Fruit fly (Drosophila melanogaster) whole organism, embryonic: ENCODE results near the gene tex.

ENCODE experiments used
- Antp ChIP-seq: fragments of 200-800 bp; sonication (Bioruptor generic); optimal IDR thresholded peaks from 3 replicates; lab custom pipeline; 2016; ENCODE audit warnings: missing biosample characterization, missing genetic modification characterization
- B-H1 ChIP-seq: fragments of 200-800 bp; sonication (Bioruptor generic); IDR thresholded peaks from 3 replicates; pipeline ENCODE4 v1.3.6; 2022; ENCODE audit warnings: missing biosample characterization, missing genetic modification characterization
- CG10209 ChIP-seq: fragments of 200-800 bp; sonication (Bioruptor generic); optimal IDR thresholded peaks from 3 replicates; lab custom pipeline; 2017; ENCODE audit warnings: missing biosample characterization, mild to moderate bottlenecking, missing genetic modification characterization, missing genetic modification reagents
- CG1024 ChIP-seq: fragments of 200-800 bp; sonication (Bioruptor generic); IDR thresholded peaks from 2 replicates; pipeline ENCODE4 v1.3.6; 2022; ENCODE audit warnings: missing biosample characterization, missing genetic modification characterization
- CG10267 ChIP-seq: fragments of 200-800 bp; sonication (Bioruptor generic); optimal IDR thresholded peaks from 2 replicates; lab custom pipeline; 2018; ENCODE audit warnings: missing biosample characterization, mild to moderate bottlenecking, missing genetic modification characterization, moderate library complexity
- CG11504 ChIP-seq: fragments of 200-800 bp; sonication (Bioruptor generic); optimal IDR thresholded peaks from 3 replicates; lab custom pipeline; 2019; ENCODE audit warnings: missing biosample characterization, mild to moderate bottlenecking, missing genetic modification characterization, moderate library complexity
- CG16813 ChIP-seq: fragments of 200-800 bp; sonication (Bioruptor generic); IDR thresholded peaks from 3 replicates; pipeline ENCODE4 v1.3.6; 2022; ENCODE audit warnings: missing biosample characterization, missing genetic modification characterization; ENCODE audit not compliant: partially characterized antibody
- CG17829 ChIP-seq: fragments of 200-800 bp; optimal IDR thresholded peaks from 2 replicates; lab custom pipeline; 2019; ENCODE audit warnings: missing biosample characterization, mild to moderate bottlenecking, missing genetic modification characterization, moderate library complexity
- CG17912 ChIP-seq: fragments of 200-800 bp; sonication (Bioruptor generic); optimal IDR thresholded peaks from 2 replicates; lab custom pipeline; 2018; ENCODE audit warnings: missing biosample characterization, mild to moderate bottlenecking, missing genetic modification characterization
- CG18599 ChIP-seq: fragments of 200-800 bp; sonication (Bioruptor generic); optimal IDR thresholded peaks from 3 replicates; lab custom pipeline; 2017; ENCODE audit warnings: missing biosample characterization, missing genetic modification characterization, mild to moderate bottlenecking, moderate library complexity, missing genetic modification reagents
- CG2129 ChIP-seq: fragments of 200-800 bp; sonication (Bioruptor generic); IDR thresholded peaks from 2 replicates; pipeline ENCODE4 v1.3.6; 2022; ENCODE audit warnings: missing biosample characterization, missing genetic modification characterization; ENCODE audit not compliant: partially characterized antibody
- CG33557 ChIP-seq: fragments of 200-800 bp; sonication (Bioruptor generic); optimal IDR thresholded peaks from 2 replicates; lab custom pipeline; 2019; ENCODE audit warnings: missing biosample characterization, mild to moderate bottlenecking, missing genetic modification characterization, moderate library complexity
- CG34224 ChIP-seq: fragments of 200-800 bp; sonication (Bioruptor generic); IDR thresholded peaks from 3 replicates; pipeline ENCODE4 v1.3.6; 2022; ENCODE audit warnings: missing biosample characterization, missing genetic modification characterization; ENCODE audit not compliant: partially characterized antibody
- CG34422 ChIP-seq: fragments of 200-800 bp; sonication (Bioruptor generic); IDR thresholded peaks from 3 replicates; pipeline ENCODE4 v1.3.6; 2022; ENCODE audit warnings: missing biosample characterization, missing genetic modification characterization
- CG4617 ChIP-seq: fragments of 200-800 bp; sonication (Bioruptor generic); optimal IDR thresholded peaks from 3 replicates; lab custom pipeline; 2016; ENCODE audit warnings: missing biosample characterization, missing genetic modification characterization, borderline replicate concordance
- CG7357 ChIP-seq: fragments of 200-800 bp; sonication (Bioruptor generic); IDR thresholded peaks from 3 replicates; pipeline ENCODE4 v1.3.6; 2022; ENCODE audit warnings: missing biosample characterization, missing genetic modification characterization
- CG8089 ChIP-seq: fragments of 200-800 bp; sonication (Bioruptor generic); optimal IDR thresholded peaks from 3 replicates; lab custom pipeline; 2016; ENCODE audit warnings: missing biosample characterization, missing genetic modification characterization
- CG8281 ChIP-seq: fragments of 200-800 bp; sonication (Bioruptor generic); optimal IDR thresholded peaks from 2 replicates; lab custom pipeline; 2018; ENCODE audit warnings: missing biosample characterization, mild to moderate bottlenecking, missing genetic modification characterization, moderate library complexity
- CG9797 ChIP-seq: fragments of 200-800 bp; sonication (Bioruptor generic); optimal IDR thresholded peaks from 3 replicates; lab custom pipeline; 2018; ENCODE audit warnings: missing biosample characterization, mild to moderate bottlenecking, missing genetic modification characterization
- CG9817 ChIP-seq: fragments of 200-800 bp; sonication (Bioruptor generic); optimal IDR thresholded peaks from 2 replicates; lab custom pipeline; 2018; ENCODE audit warnings: missing biosample characterization, mild to moderate bottlenecking, missing genetic modification characterization, moderate library complexity
- Doc3 ChIP-seq: fragments of 200-800 bp; sonication (Bioruptor generic); IDR thresholded peaks from 3 replicates; pipeline ENCODE4 v1.3.6; 2022; ENCODE audit warnings: missing biosample characterization, missing genetic modification characterization; ENCODE audit not compliant: partially characterized antibody
- Mad ChIP-seq: fragments of 200-800 bp; sonication (Bioruptor generic); optimal IDR thresholded peaks from 2 replicates; lab custom pipeline; 2016; ENCODE audit warnings: missing biosample characterization, missing genetic modification characterization
- Mes4 ChIP-seq: fragments of 200-800 bp; sonication (Bioruptor generic); optimal IDR thresholded peaks from 2 replicates; lab custom pipeline; 2016; ENCODE audit warnings: missing biosample characterization, missing genetic modification characterization
- Scr ChIP-seq: fragments of 200-800 bp; sonication (Bioruptor generic); IDR thresholded peaks from 2 replicates; pipeline ENCODE4 v1.3.6; 2022; ENCODE audit warnings: missing biosample characterization, missing genetic modification characterization; ENCODE audit not compliant: partially characterized antibody
- YL-1 ChIP-seq: fragments of 200-800 bp; sonication (Bioruptor generic); optimal IDR thresholded peaks from 3 replicates; lab custom pipeline; 2017; ENCODE audit warnings: missing biosample characterization, mild to moderate bottlenecking, missing genetic modification characterization
- al ChIP-seq: fragments of 200-800 bp; sonication (Bioruptor generic); IDR thresholded peaks from 2 replicates; pipeline ENCODE4 v1.3.6; 2022; ENCODE audit warnings: missing biosample characterization, missing genetic modification characterization
- cato ChIP-seq: fragments of 200-800 bp; sonication (Bioruptor generic); optimal IDR thresholded peaks from 2 replicates; lab custom pipeline; 2016; ENCODE audit warnings: missing biosample characterization, missing genetic modification characterization, borderline replicate concordance
- ci ChIP-seq: fragments of 200-800 bp; sonication (Bioruptor generic); IDR thresholded peaks from 3 replicates; pipeline ENCODE4 v1.3.6; 2022; ENCODE audit warnings: missing biosample characterization, missing genetic modification characterization
- eyg ChIP-seq: fragments of 200-800 bp; sonication (Bioruptor generic); optimal IDR thresholded peaks from 3 replicates; lab custom pipeline; 2016; ENCODE audit warnings: missing biosample characterization, missing genetic modification characterization
- gfzf ChIP-seq: fragments of 200-800 bp; sonication (Bioruptor generic); optimal IDR thresholded peaks from 2 replicates; lab custom pipeline; 2016; ENCODE audit warnings: missing biosample characterization, mild to moderate bottlenecking, missing genetic modification characterization, moderate library complexity
- grn ChIP-seq: fragments of 200-800 bp; sonication (Bioruptor generic); optimal IDR thresholded peaks from 3 replicates; lab custom pipeline; 2017; ENCODE audit warnings: missing biosample characterization, missing genetic modification characterization
- h ChIP-seq: fragments of >200 bp; optimal IDR thresholded peaks from 2 replicates; lab custom pipeline; 2017
- inv ChIP-seq: fragments of 200-800 bp; sonication (Bioruptor generic); IDR thresholded peaks from 2 replicates; pipeline ENCODE4 v1.3.6; 2022; ENCODE audit warnings: missing biosample characterization, missing genetic modification characterization; ENCODE audit not compliant: partially characterized antibody
- jumu ChIP-seq: fragments of 200-800 bp; sonication (Bioruptor generic); optimal IDR thresholded peaks from 3 replicates; lab custom pipeline; 2016; ENCODE audit warnings: missing biosample characterization, missing genetic modification characterization
- klu ChIP-seq: fragments of 200-800 bp; sonication (Bioruptor generic); IDR thresholded peaks from 2 replicates; pipeline ENCODE4 v1.3.6; 2022; ENCODE audit warnings: missing biosample characterization, missing genetic modification characterization
- lola ChIP-seq, 3 experiments: fragments of >200 bp in 2 of 3; fragments of 200-800 bp in 1 of 3; sonication (Bioruptor generic) in 1 of 3; optimal IDR thresholded peaks; 2 replicates each; lab custom pipeline; 2017 to 2019; ENCODE audit warnings: missing biosample characterization in 3 of 3, missing genetic modification characterization in 3 of 3, mild to moderate bottlenecking in 1 of 3, moderate library complexity in 1 of 3
- mam ChIP-seq: fragments of 200-800 bp; sonication (Bioruptor generic); optimal IDR thresholded peaks from 3 replicates; lab custom pipeline; 2016; ENCODE audit warnings: missing biosample characterization, missing genetic modification characterization
- nerfin-2 ChIP-seq: fragments of 200-800 bp; sonication (Bioruptor generic); IDR thresholded peaks from 2 replicates; pipeline ENCODE4 v1.3.6; 2022; ENCODE audit warnings: missing biosample characterization, missing genetic modification characterization; ENCODE audit not compliant: partially characterized antibody
- p53 ChIP-seq: fragments of 200-800 bp; sonication (Bioruptor generic); optimal IDR thresholded peaks from 2 replicates; lab custom pipeline; 2016; ENCODE audit warnings: missing biosample characterization, missing genetic modification characterization
- pan ChIP-seq, 4 experiments: fragments of >200 bp in 3 of 4; fragments of 200-800 bp in 1 of 4; sonication (Bioruptor generic) in 1 of 4; optimal IDR thresholded peaks in 3 of 4; IDR thresholded peaks in 1 of 4; 2 replicates each; pipeline versions ENCODE4 v1.3.6 to Lab custom; 2017 to 2022; ENCODE audit warnings: missing biosample characterization in 2 of 4, missing genetic modification characterization in 2 of 4, mixed read lengths in 1 of 4
- pzg ChIP-seq: fragments of 200-800 bp; sonication (Bioruptor generic); optimal IDR thresholded peaks from 3 replicates; lab custom pipeline; 2018; ENCODE audit warnings: missing biosample characterization, mild to moderate bottlenecking, missing genetic modification characterization, moderate library complexity
- sens ChIP-seq: fragments of 200-800 bp; sonication (Bioruptor generic); peaks from one replicate; lab custom pipeline; 2016; ENCODE audit warnings: missing biosample characterization, missing genetic modification characterization
- sna ChIP-seq: fragments of 200-800 bp; sonication (Bioruptor generic); IDR thresholded peaks from 2 replicates; pipeline ENCODE4 v1.3.6; 2022; ENCODE audit warnings: missing biosample characterization, missing genetic modification characterization; ENCODE audit not compliant: partially characterized antibody
- stwl ChIP-seq: fragments of 200-800 bp; sonication (Bioruptor generic); optimal IDR thresholded peaks from 3 replicates; lab custom pipeline; 2018; ENCODE audit warnings: missing biosample characterization, mild to moderate bottlenecking, missing genetic modification characterization, moderate library complexity
- tll ChIP-seq, 2 experiments: fragments of 200-800 bp in 1 of 2; fragments of >200 bp in 1 of 2; sonication (Bioruptor generic) in 1 of 2; optimal IDR thresholded peaks; 2 replicates each; lab custom pipeline; 2017 to 2019; ENCODE audit warnings: missing biosample characterization in 2 of 2, missing genetic modification characterization in 2 of 2, mild to moderate bottlenecking in 1 of 2, moderate library complexity in 1 of 2
- unc-4 ChIP-seq: fragments of 200-800 bp; sonication (Bioruptor generic); IDR thresholded peaks from 2 replicates; pipeline ENCODE4 v1.3.6; 2022; ENCODE audit warnings: missing biosample characterization, missing genetic modification characterization; ENCODE audit not compliant: partially characterized antibody
- vnd ChIP-seq: fragments of 200-800 bp; sonication (Bioruptor generic); IDR thresholded peaks from 3 replicates; pipeline ENCODE4 v1.3.6; 2022; ENCODE audit warnings: missing biosample characterization, missing genetic modification characterization; ENCODE audit not compliant: partially characterized antibody
- yki ChIP-seq: fragments of >200 bp; optimal IDR thresholded peaks from 3 replicates; lab custom pipeline; 2018
- zf30C ChIP-seq: fragments of 200-800 bp; sonication (Bioruptor generic); optimal IDR thresholded peaks from 3 replicates; lab custom pipeline; 2018; ENCODE audit warnings: missing biosample characterization, mild to moderate bottlenecking, missing genetic modification characterization

Gene tex

dm6 chr3R:8313038-8313437 lies 4.6 kb upstream of the tex start, which contains the start of gene CG7483 (continued):
- TF ChIP-seq pan (optimal IDR thresholded peaks at IDR 0.05; lab: Kevin White, UChicago) (no peak), pan (GFP tag; optimal IDR thresholded peaks at IDR 0.05 in 1 of 2, IDR thresholded peaks at IDR 0.05 in 1 of 2) (peak in 1 of 2 experiments; percentile 5), CG9797 (GFP tag; lab: Kevin White, UChicago) (peak; percentile 54), mam (GFP tag; lab: Kevin White, UChicago) (no peak), B-H1 (GFP tag; lab: Robert Waterston, UW) (no peak), CG7357 (no peak), inv (GFP tag; lab: Robert Waterston, UW) (peak; percentile 59), sna (GFP tag; lab: Robert Waterston, UW) (peak; percentile 78), gfzf (GFP tag; lab: Kevin White, UChicago) (peak; percentile 30), vnd (peak; percentile 75), jumu (GFP tag; lab: Kevin White, UChicago) (no peak), CG1024 (GFP tag; lab: Robert Waterston, UW) (no peak), CG2129 (peak; percentile 66), CG34224 (GFP tag; lab: Robert Waterston, UW) (peak; percentile 94), Mes4 (no peak), CG11504 (peak; percentile 86), yki (lab: Kevin White, UChicago) (no peak), CG10209 (no peak), CG18599 (GFP tag; lab: Kevin White, UChicago) (no peak), al (GFP tag; lab: Robert Waterston, UW) (no peak), tll (GFP tag; optimal IDR thresholded peaks at IDR 0.05; lab: Kevin White, UChicago) (peak in 1 of 2 experiments; percentile 18), Scr (peak; percentile 81), CG17912 (no peak), Doc3 (GFP tag; lab: Robert Waterston, UW) (peak; percentile 77), klu (GFP tag; lab: Robert Waterston, UW) (no peak), CG10267 (peak; percentile 48), pzg (peak; percentile 76), CG4617 (GFP tag; lab: Kevin White, UChicago) (peak; percentile 46), CG17829 (tag; lab: Kevin White, UChicago) (peak; percentile 36), eyg (GFP tag; lab: Kevin White, UChicago) (no peak), Mad (GFP tag; lab: Kevin White, UChicago) (no peak), h (lab: Kevin White, UChicago) (no peak), zf30C (GFP tag; lab: Kevin White, UChicago) (no peak), CG9817 (tag; lab: Kevin White, UChicago) (no peak), CG16813 (GFP tag; lab: Robert Waterston, UW) (peak; percentile 79), YL-1 (GFP tag; lab: Kevin White, UChicago) (peak; percentile 75), CG8281 (tag; lab: Kevin White, UChicago) (no peak), nerfin-2 (peak; percentile 79), stwl (tag; lab: Kevin White, UChicago) (peak; percentile 30), unc-4 (GFP tag; lab: Robert Waterston, UW) (peak; percentile 88), Antp (no peak), CG33557 (peak; percentile 7), ci (0 out of 3 replicates have a peak, but pooled peaks have one; percentile 20), p53 (GFP tag; lab: Kevin White, UChicago) (no peak), CG34422 (GFP tag; lab: Robert Waterston, UW) (peak; percentile 52; the same call in 1 of the 3 replicates), lola (GFP tag; optimal IDR thresholded peaks at IDR 0.05; lab: Kevin White, UChicago) (no peak), cato (no peak), grn (GFP tag; lab: Kevin White, UChicago) (no peak), sens (GFP tag; lab: Kevin White, UChicago) (peak; percentile 60), CG8089 (GFP tag; lab: Kevin White, UChicago) (no peak)
